Fruit fly (Drosophila melanogaster) whole organism, embryonic: Measurements from ENCODE around the gene Doc2.

ENCODE experiments used
- Ada2b ChIP-seq: fragments of 200-800 bp; sonication (Bioruptor generic); IDR thresholded peaks from 2 replicates; pipeline ENCODE4 v1.3.6; 2022; ENCODE audit warnings: missing biosample characterization, missing genetic modification characterization
- Aef1 ChIP-seq: fragments of 200-800 bp; sonication (Bioruptor generic); IDR thresholded peaks from 3 replicates; pipeline ENCODE4 v1.3.6; 2022; ENCODE audit warnings: missing biosample characterization, missing genetic modification characterization
- Bdp1 ChIP-seq: fragments of 200-800 bp; sonication (Bioruptor generic); optimal IDR thresholded peaks from 3 replicates; lab custom pipeline; 2016; ENCODE audit warnings: missing biosample characterization, missing genetic modification characterization
- C15 ChIP-seq: fragments of 200-800 bp; sonication (Bioruptor generic); IDR thresholded peaks from 3 replicates; pipeline ENCODE4 v1.3.6; 2022; ENCODE audit warnings: missing biosample characterization, missing genetic modification characterization
- CG11093 ChIP-seq: fragments of 200-800 bp; sonication (Bioruptor generic); IDR thresholded peaks from 3 replicates; pipeline ENCODE4 v1.3.6; 2022; ENCODE audit warnings: missing biosample characterization, missing genetic modification characterization
- CG12219 ChIP-seq: fragments of 200-800 bp; sonication (Bioruptor generic); optimal IDR thresholded peaks from 3 replicates; lab custom pipeline; 2018; ENCODE audit warnings: missing biosample characterization, mild to moderate bottlenecking, missing genetic modification characterization
- CG12391 ChIP-seq: fragments of 200-800 bp; sonication (Bioruptor generic); optimal IDR thresholded peaks from 3 replicates; lab custom pipeline; 2018; ENCODE audit warnings: missing biosample characterization, mild to moderate bottlenecking, missing genetic modification characterization, moderate library complexity
- CG12942 ChIP-seq: fragments of 200-800 bp; sonication (Bioruptor generic); optimal IDR thresholded peaks from 3 replicates; lab custom pipeline; 2016; ENCODE audit warnings: missing biosample characterization, missing genetic modification characterization
- CG14667 ChIP-seq: fragments of 200-800 bp; sonication (Bioruptor generic); IDR thresholded peaks from 2 replicates; pipeline ENCODE4 v1.3.6; 2022; ENCODE audit warnings: missing biosample characterization, missing genetic modification characterization
- CG14965 ChIP-seq: fragments of 200-800 bp; sonication (Bioruptor generic); optimal IDR thresholded peaks from 2 replicates; lab custom pipeline; 2016; ENCODE audit warnings: missing biosample characterization, missing genetic modification characterization, borderline replicate concordance
- CG15601 ChIP-seq: fragments of 200-800 bp; sonication (Bioruptor generic); optimal IDR thresholded peaks from 3 replicates; lab custom pipeline; 2019; ENCODE audit warnings: missing biosample characterization, mild to moderate bottlenecking, missing genetic modification characterization, moderate library complexity
- CG1603 ChIP-seq: fragments of 200-800 bp; sonication (Bioruptor generic); optimal IDR thresholded peaks from 2 replicates; lab custom pipeline; 2019; ENCODE audit warnings: missing biosample characterization, mild to moderate bottlenecking, missing genetic modification characterization, moderate library complexity
- CG17328 ChIP-seq: fragments of 200-800 bp; sonication (Bioruptor generic); IDR thresholded peaks from 2 replicates; pipeline ENCODE4 v1.3.6; 2022; ENCODE audit warnings: missing biosample characterization, missing genetic modification characterization
- CG17802 ChIP-seq: fragments of 200-800 bp; sonication (Bioruptor generic); optimal IDR thresholded peaks from 2 replicates; lab custom pipeline; 2018; ENCODE audit warnings: missing biosample characterization, mild to moderate bottlenecking, missing genetic modification characterization, moderate library complexity
- CG2712 ChIP-seq: fragments of 200-800 bp; optimal IDR thresholded peaks from 3 replicates; lab custom pipeline; 2019; ENCODE audit warnings: missing biosample characterization, mild to moderate bottlenecking, missing genetic modification characterization, moderate library complexity
- CG2875 ChIP-seq: fragments of 200-800 bp; sonication (Bioruptor generic); optimal IDR thresholded peaks from 2 replicates; lab custom pipeline; 2017; ENCODE audit warnings: missing biosample characterization, mild to moderate bottlenecking, missing genetic modification characterization, missing genetic modification reagents
- CG30020 ChIP-seq: fragments of 200-800 bp; optimal IDR thresholded peaks from 2 replicates; lab custom pipeline; 2019; ENCODE audit warnings: missing biosample characterization, mild to moderate bottlenecking, missing genetic modification characterization, moderate library complexity
- CG31365 ChIP-seq: fragments of 200-800 bp; sonication (Bioruptor generic); optimal IDR thresholded peaks from 2 replicates; lab custom pipeline; 2018; ENCODE audit warnings: missing biosample characterization, mild to moderate bottlenecking, missing genetic modification characterization
- CG3847 ChIP-seq: fragments of 200-800 bp; sonication (Bioruptor generic); IDR thresholded peaks from 2 replicates; pipeline ENCODE4 v1.3.6; 2022; ENCODE audit warnings: missing biosample characterization, missing genetic modification characterization
- CG4424 ChIP-seq: fragments of 200-800 bp; sonication (Bioruptor generic); optimal IDR thresholded peaks from 3 replicates; lab custom pipeline; 2016; ENCODE audit warnings: missing biosample characterization, missing genetic modification characterization
- CG5245 ChIP-seq: fragments of 200-800 bp; sonication (Bioruptor generic); optimal IDR thresholded peaks from 3 replicates; lab custom pipeline; 2016; ENCODE audit warnings: missing biosample characterization, missing genetic modification characterization
- CG6254 ChIP-seq: fragments of 200-800 bp; sonication (Bioruptor generic); optimal IDR thresholded peaks from 3 replicates; lab custom pipeline; 2017; ENCODE audit warnings: mild to moderate bottlenecking, missing biosample characterization, missing genetic modification reagents, missing genetic modification characterization
- CG7839 ChIP-seq: fragments of 200-800 bp; sonication (Bioruptor generic); optimal IDR thresholded peaks from 3 replicates; lab custom pipeline; 2018; ENCODE audit warnings: missing biosample characterization, mild to moderate bottlenecking, missing genetic modification characterization, moderate library complexity
- CG7963 ChIP-seq: fragments of 200-800 bp; sonication (Bioruptor generic); IDR thresholded peaks from 3 replicates; pipeline ENCODE4 v1.3.6; 2022; ENCODE audit warnings: missing biosample characterization, missing genetic modification characterization; ENCODE audit not compliant: partially characterized antibody
- Deaf1 ChIP-seq: fragments of 200-800 bp; optimal IDR thresholded peaks from 3 replicates; lab custom pipeline; 2019; ENCODE audit warnings: missing biosample characterization, mild to moderate bottlenecking, missing genetic modification characterization, moderate library complexity
- ERR ChIP-seq: fragments of 200-800 bp; sonication (Bioruptor generic); optimal IDR thresholded peaks from 2 replicates; lab custom pipeline; 2016; ENCODE audit warnings: missing biosample characterization, missing genetic modification characterization
- HLH3B ChIP-seq: fragments of 200-800 bp; sonication (Bioruptor generic); IDR thresholded peaks from 2 replicates; pipeline ENCODE4 v1.3.6; 2022; ENCODE audit warnings: missing biosample characterization, missing genetic modification characterization
- Hey ChIP-seq: fragments of 200-800 bp; sonication (Bioruptor generic); optimal IDR thresholded peaks from 3 replicates; lab custom pipeline; 2018; ENCODE audit warnings: missing biosample characterization, mild to moderate bottlenecking, missing genetic modification characterization
- HmgZ ChIP-seq: fragments of 200-800 bp; sonication (Bioruptor generic); optimal IDR thresholded peaks from 2 replicates; lab custom pipeline; 2018; ENCODE audit warnings: missing biosample characterization, mild to moderate bottlenecking, missing genetic modification characterization
- Meics ChIP-seq: fragments of 200-800 bp; sonication (Bioruptor generic); optimal IDR thresholded peaks from 2 replicates; lab custom pipeline; 2017; ENCODE audit warnings: missing biosample characterization, mild to moderate bottlenecking, missing genetic modification characterization
- NC2α ChIP-seq: fragments of 200-800 bp; sonication (Bioruptor generic); optimal IDR thresholded peaks from 2 replicates; lab custom pipeline; 2016; ENCODE audit warnings: missing biosample characterization, missing genetic modification characterization
- Nf-YB ChIP-seq: fragments of 200-800 bp; sonication (Bioruptor generic); optimal IDR thresholded peaks from 3 replicates; lab custom pipeline; 2019; ENCODE audit warnings: missing biosample characterization, mild to moderate bottlenecking, missing genetic modification characterization, moderate library complexity
- Stat92E ChIP-seq, 3 experiments: fragments of >200 bp in 2 of 3; fragments of 200-800 bp in 1 of 3; sonication (Bioruptor generic) in 1 of 3; optimal IDR thresholded peaks; 2 replicates each; lab custom pipeline; 2017 to 2019; ENCODE audit warnings: missing biosample characterization in 3 of 3, missing genetic modification characterization in 3 of 3, mild to moderate bottlenecking in 1 of 3, moderate library complexity in 1 of 3
- Taf1 ChIP-seq: fragments of 200-800 bp; sonication (Bioruptor generic); IDR thresholded peaks from 2 replicates; pipeline ENCODE4 v1.3.6; 2022; ENCODE audit warnings: missing biosample characterization, missing genetic modification characterization
- ap ChIP-seq: fragments of 200-800 bp; sonication (Bioruptor generic); IDR thresholded peaks from 2 replicates; pipeline ENCODE4 v1.3.6; 2022; ENCODE audit warnings: missing biosample characterization, missing genetic modification characterization
- crol ChIP-seq: fragments of 200-800 bp; sonication (Bioruptor generic); IDR thresholded peaks from 2 replicates; pipeline ENCODE4 v1.3.6; 2022; ENCODE audit warnings: missing biosample characterization, missing genetic modification characterization
- da ChIP-seq: fragments of 200-800 bp; sonication (Bioruptor generic); optimal IDR thresholded peaks from 2 replicates; lab custom pipeline; 2016; ENCODE audit warnings: missing biosample characterization, missing genetic modification characterization
- dati ChIP-seq: fragments of 200-800 bp; sonication (Bioruptor generic); IDR thresholded peaks from 2 replicates; pipeline ENCODE4 v1.3.6; 2022; ENCODE audit warnings: missing biosample characterization, missing genetic modification characterization
- dysf ChIP-seq: fragments of 200-800 bp; sonication (Bioruptor generic); IDR thresholded peaks from 3 replicates; pipeline ENCODE4 v1.3.6; 2022; ENCODE audit warnings: missing biosample characterization, missing genetic modification characterization
- fd64A ChIP-seq: fragments of 200-800 bp; sonication (Bioruptor generic); optimal IDR thresholded peaks from 3 replicates; lab custom pipeline; 2018; ENCODE audit warnings: missing biosample characterization, mild to moderate bottlenecking, missing genetic modification characterization
- gem ChIP-seq: fragments of 200-800 bp; sonication (Bioruptor generic); optimal IDR thresholded peaks from 2 replicates; lab custom pipeline; 2019; ENCODE audit warnings: missing biosample characterization, mild to moderate bottlenecking, missing genetic modification characterization, moderate library complexity
- hbn ChIP-seq: fragments of 200-800 bp; sonication (Bioruptor generic); IDR thresholded peaks from 2 replicates; pipeline ENCODE4 v1.3.6; 2022; ENCODE audit warnings: missing biosample characterization, missing genetic modification characterization; ENCODE audit not compliant: partially characterized antibody
- nerfin-2 ChIP-seq: fragments of 200-800 bp; sonication (Bioruptor generic); IDR thresholded peaks from 2 replicates; pipeline ENCODE4 v1.3.6; 2022; ENCODE audit warnings: missing biosample characterization, missing genetic modification characterization; ENCODE audit not compliant: partially characterized antibody
- nom ChIP-seq: fragments of 200-800 bp; sonication (Bioruptor generic); optimal IDR thresholded peaks from 2 replicates; lab custom pipeline; 2017; ENCODE audit warnings: missing biosample characterization, missing genetic modification characterization, mild to moderate bottlenecking, moderate library complexity, missing genetic modification reagents
- pfk ChIP-seq: fragments of 200-800 bp; sonication (Bioruptor generic); optimal IDR thresholded peaks from 2 replicates; lab custom pipeline; 2018; ENCODE audit warnings: missing biosample characterization, mild to moderate bottlenecking, missing genetic modification characterization, moderate library complexity
- shn ChIP-seq: fragments of 200-800 bp; sonication (Bioruptor generic); optimal IDR thresholded peaks from 3 replicates; lab custom pipeline; 2016; ENCODE audit warnings: missing biosample characterization, missing genetic modification characterization
- tna ChIP-seq: fragments of 200-800 bp; sonication (Bioruptor generic); IDR thresholded peaks from 2 replicates; pipeline ENCODE4 v1.3.6; 2022; ENCODE audit warnings: missing biosample characterization, missing genetic modification characterization; ENCODE audit not compliant: partially characterized antibody
- ttk ChIP-seq: fragments of 200-800 bp; sonication (Bioruptor generic); IDR thresholded peaks from 2 replicates; pipeline ENCODE4 v2.1.2; 2022; ENCODE audit warnings: missing biosample characterization, missing genetic modification characterization
- twi ChIP-seq: fragments of 200-800 bp; optimal IDR thresholded peaks from 2 replicates; lab custom pipeline; 2019; ENCODE audit warnings: missing biosample characterization, mild to moderate bottlenecking, missing genetic modification characterization, moderate library complexity

The Doc2 gene

dm6 chr3L:9057429-9058088, 38.5 kb upstream of the Doc2 start (continued):
- TF ChIP-seq CG7963 (GFP tag; lab: Robert Waterston, UW) (no peak), hbn (GFP tag; lab: Robert Waterston, UW) (no peak), CG5245 (GFP tag; lab: Kevin White, UChicago) (peak; percentile 83), HLH3B (peak; percentile 91), CG31365 (tag; lab: Kevin White, UChicago) (peak; percentile 47), ap (peak; percentile 78), Taf1 (GFP tag; lab: Robert Waterston, UW) (peak; percentile 90), dysf (peak; percentile 91), C15 (peak; percentile 69; the same call in 2 of the 3 replicates), CG2712 (tag; lab: Kevin White, UChicago) (peak; percentile 94), CG2875 (peak; percentile 74), HmgZ (tag; lab: Kevin White, UChicago) (peak; percentile 94), dati (GFP tag; lab: Robert Waterston, UW) (peak; percentile 54), CG12942 (GFP tag; lab: Kevin White, UChicago) (peak; percentile 78), CG14965 (GFP tag; lab: Kevin White, UChicago) (no peak), CG17328 (GFP tag; lab: Robert Waterston, UW) (peak; percentile 82), twi (tag; lab: Kevin White, UChicago) (peak; percentile 85), crol (GFP tag; lab: Robert Waterston, UW) (0 out of 2 replicates have a peak, but pooled peaks have one; percentile 30), Aef1 (GFP tag; lab: Robert Waterston, UW) (peak; percentile 85), tna (GFP tag; lab: Robert Waterston, UW) (no peak), CG17802 (tag; lab: Kevin White, UChicago) (peak; percentile 61), Hey (tag; lab: Kevin White, UChicago) (peak; percentile 44), Meics (GFP tag; lab: Kevin White, UChicago) (peak; percentile 93), CG11093 (GFP tag; lab: Robert Waterston, UW) (peak; percentile 80), CG4424 (peak; percentile 90), Deaf1 (tag; lab: Kevin White, UChicago) (peak; percentile 78), CG12391 (tag; lab: Kevin White, UChicago) (peak; percentile 95), CG1603 (peak; percentile 50), CG7839 (tag; lab: Kevin White, UChicago) (peak; percentile 95), fd64A (peak; percentile 58), Ada2b (peak; percentile 89), CG15601 (tag; lab: Kevin White, UChicago) (peak; percentile 92), nom (peak; percentile 90), CG14667 (peak; percentile 87), CG3847 (GFP tag; lab: Robert Waterston, UW) (peak; percentile 90), da (no peak), Nf-YB (peak; percentile 75), NC2α (no peak), shn (GFP tag; lab: Kevin White, UChicago) (no peak), CG6254 (peak; percentile 68), CG12219 (GFP tag; lab: Kevin White, UChicago) (peak; percentile 74), ttk (GFP tag; lab: Robert Waterston, UW) (peak; percentile 87), pfk (peak; percentile 2), ERR (GFP tag; lab: Kevin White, UChicago) (no peak), gem (tag; lab: Kevin White, UChicago) (peak; percentile 95), CG30020 (tag; lab: Kevin White, UChicago) (peak; percentile 61), nerfin-2 (no peak), Bdp1 (GFP tag; lab: Kevin White, UChicago) (peak; percentile 30), Stat92E (GFP tag; optimal IDR thresholded peaks at IDR 0.05; lab: Kevin White, UChicago) (peak in 1 of 3 experiments; percentile 72)
